Fruit fly (Drosophila melanogaster): ENCODE data around the gene CG17568.

CG17568 gene

dm6 chr2L:19196443-19197044, 15.0 kb upstream of the CG17568 start (continued):
- TF ChIP-seq Kr (GFP tag; optimal IDR thresholded peaks at IDR 0.05) = no peak
- 0 out of 3 replicates have a peak, but pooled peaks have one; percentile 13 for TF ChIP-seq z (GFP tag; IDR thresholded peaks at IDR 0.05)
- peak; percentile 77 for TF ChIP-seq row (GFP tag; IDR thresholded peaks at IDR 0.05)
- TF ChIP-seq CG9727 (GFP tag; optimal IDR thresholded peaks at IDR 0.05) = peak; percentile 62
- TF ChIP-seq Hmr (GFP tag; optimal IDR thresholded peaks at IDR 0.05) = peak; percentile 3
- peak; percentile 51 for TF ChIP-seq wor (GFP tag; IDR thresholded peaks at IDR 0.05)
- peak; percentile 34 for TF ChIP-seq tin (GFP tag; optimal IDR thresholded peaks at IDR 0.05)
- TF ChIP-seq CG6813 (GFP tag; optimal IDR thresholded peaks at IDR 0.05) = peak; percentile 61
- peak; percentile 78 for TF ChIP-seq nom (GFP tag; optimal IDR thresholded peaks at IDR 0.05)
- no peak for TF ChIP-seq CG9876 (GFP tag; optimal IDR thresholded peaks at IDR 0.05)
- TF ChIP-seq trem (tag; optimal IDR thresholded peaks at IDR 0.05) = peak; percentile 39
- TF ChIP-seq pros (GFP tag; optimal IDR thresholded peaks at IDR 0.05) = peak; percentile 92
- TF ChIP-seq PHDP (tag; optimal IDR thresholded peaks at IDR 0.05) = peak; percentile 44
- TF ChIP-seq sc (optimal IDR thresholded peaks at IDR 0.05) = no peak
- peak; percentile 63 for TF ChIP-seq sc (GFP tag; optimal IDR thresholded peaks at IDR 0.05)
- peak; percentile 15 for TF ChIP-seq cwo (GFP tag; optimal IDR thresholded peaks at IDR 0.05)
- TF ChIP-seq CG10959 (GFP tag; IDR thresholded peaks at IDR 0.05) = peak; percentile 79
- peak; percentile 40 for TF ChIP-seq CG1602 (GFP tag; optimal IDR thresholded peaks at IDR 0.05)
- peak; percentile 39; the same call in 1 of the 2 replicates for TF ChIP-seq Oaz (GFP tag; IDR thresholded peaks at IDR 0.05)
- TF ChIP-seq CG8290 (GFP tag; optimal IDR thresholded peaks at IDR 0.05) = no peak
- peak in 1 of 2 experiments; percentile 43 for TF ChIP-seq CG8290 (tag; optimal IDR thresholded peaks at IDR 0.05)
- peak; percentile 42 for TF ChIP-seq ind (GFP tag; optimal IDR thresholded peaks at IDR 0.05)
- peak; percentile 56 for TF ChIP-seq CG2678 (tag; optimal IDR thresholded peaks at IDR 0.05)
- TF ChIP-seq Xbp1 (GFP tag; optimal IDR thresholded peaks at IDR 0.05) = peak; percentile 59
- peak; percentile 35 to 57 for TF ChIP-seq chif (GFP tag; optimal IDR thresholded peaks at IDR 0.05)
- TF ChIP-seq dmrt99B (tag; optimal IDR thresholded peaks at IDR 0.05) = peak; percentile 68
- TF ChIP-seq Hr78 (GFP tag; optimal IDR thresholded peaks at IDR 0.05) = no peak
- TF ChIP-seq gsb (GFP tag; IDR thresholded peaks at IDR 0.05) = peak; percentile 10; the same call in 1 of the 2 replicates
- peak; percentile 75 for TF ChIP-seq dimm (GFP tag; IDR thresholded peaks at IDR 0.05)
- TF ChIP-seq HLH3B (GFP tag; IDR thresholded peaks at IDR 0.05) = peak; percentile 79
- TF ChIP-seq Ssrp (tag; optimal IDR thresholded peaks at IDR 0.05) = peak; percentile 51
- TF ChIP-seq Hr39 (optimal IDR thresholded peaks at IDR 0.05) = no peak
- peak; percentile 59 for TF ChIP-seq fd96Cb (tag; optimal IDR thresholded peaks at IDR 0.05)
- TF ChIP-seq CG10267 (tag; optimal IDR thresholded peaks at IDR 0.05) = peak; percentile 58
- no peak for TF ChIP-seq Ets97D (GFP tag; optimal IDR thresholded peaks at IDR 0.05)
- TF ChIP-seq tll (GFP tag; optimal IDR thresholded peaks at IDR 0.05) = no peak
- TF ChIP-seq fru (optimal IDR thresholded peaks at IDR 0.05) = no peak
- TF ChIP-seq tio (GFP tag; optimal IDR thresholded peaks at IDR 0.05) = peak; percentile 15
- peak; percentile 43 for TF ChIP-seq CG8089 (GFP tag; optimal IDR thresholded peaks at IDR 0.05)
- TF ChIP-seq CG32532 (GFP tag; IDR thresholded peaks at IDR 0.05) = peak; percentile 33; the same call in 1 of the 2 replicates
- no peak for TF ChIP-seq klu (GFP tag; IDR thresholded peaks at IDR 0.05)
- no peak for TF ChIP-seq exex (tag; optimal IDR thresholded peaks at IDR 0.05)
- peak; percentile 35 for TF ChIP-seq Bdp1 (GFP tag; optimal IDR thresholded peaks at IDR 0.05)
- TF ChIP-seq pfk (GFP tag; optimal IDR thresholded peaks at IDR 0.05) = no peak
- TF ChIP-seq Max (GFP tag; optimal IDR thresholded peaks at IDR 0.05) = no peak
- peak; percentile 43 for TF ChIP-seq CG8944 (GFP tag; optimal IDR thresholded peaks at IDR 0.05)
- TF ChIP-seq CG12744 (GFP tag; optimal IDR thresholded peaks at IDR 0.05) = no peak
- TF ChIP-seq CG13424 (tag; optimal IDR thresholded peaks at IDR 0.05) = peak; percentile 53
- no peak for TF ChIP-seq CG43689 (GFP tag; IDR thresholded peaks at IDR 0.05)
- peak; percentile 71 for TF ChIP-seq CG12391 (tag; optimal IDR thresholded peaks at IDR 0.05)
- TF ChIP-seq slbo (GFP tag; IDR thresholded peaks at IDR 0.05) = peak; percentile 50
